Worm (Caenorhabditis elegans): ENCODE measurements around the gene R07B7.9.

- TF ChIP-seq ama-1 (optimal IDR thresholded peaks at IDR 0.05): no peak
- TF ChIP-seq flt-1 (GFP tag; IDR thresholded peaks at IDR 0.05): no peak
- TF ChIP-seq tra-4 (tag; optimal IDR thresholded peaks at IDR 0.05): no peak
These were observed 33.6 kb upstream of the R07B7.9 start for ce11 chrV:12113726-12114125.
